Worm (Caenorhabditis elegans): ENCODE data around the gene slc-25A26.

Gene slc-25A26

ce11 chrIV:8926511-8926910 is 3.7 kb upstream of the slc-25A26 start:
- TF ChIP-seq egl-27 (tag; optimal IDR thresholded peaks at IDR 0.05) = no peak
- TF ChIP-seq unc-55 (GFP tag; optimal IDR thresholded peaks at IDR 0.05) = no peak
- no peak for TF ChIP-seq ztf-4 (tag; optimal IDR thresholded peaks at IDR 0.05)
- TF ChIP-seq ztf-11 (tag; optimal IDR thresholded peaks at IDR 0.05) = no peak
- no peak for TF ChIP-seq lin-13 (GFP tag; optimal IDR thresholded peaks at IDR 0.05)

- TF ChIP-seq mab-5 (tag; optimal IDR thresholded peaks at IDR 0.05) (peak; percentile 22), nhr-21 (tag; optimal IDR thresholded peaks at IDR 0.05) (peak; percentile 84), fos-1 (tag; optimal IDR thresholded peaks at IDR 0.05) (peak; percentile 78), nhr-11 (tag; optimal IDR thresholded peaks at IDR 0.05) (no peak), nhr-25 (tag; optimal IDR thresholded peaks at IDR 0.05) (peak; percentile 54), mdl-1 (tag; optimal IDR thresholded peaks at IDR 0.05) (peak in 1 of 2 experiments; percentile 45), zag-1 (tag; optimal IDR thresholded peaks at IDR 0.05) (no peak), elt-1 (tag; optimal IDR thresholded peaks at IDR 0.05) (no peak), ztf-1 (GFP tag; conservative IDR thresholded peaks at IDR 0.05) (no peak), ztf-4 (tag; optimal IDR thresholded peaks at IDR 0.05) (peak; percentile 29), snpc-4 (tag; optimal IDR thresholded peaks at IDR 0.05) (peak; percentile 18), sem-4 (tag; optimal IDR thresholded peaks at IDR 0.05) (peak; percentile 52), nhr-10 (tag; optimal IDR thresholded peaks at IDR 0.05) (peak; percentile 24), ceh-16 (tag; optimal IDR thresholded peaks at IDR 0.05) (peak; percentile 42), lin-39 (tag; optimal IDR thresholded peaks at IDR 0.05) (no peak), lsy-2 (tag; optimal IDR thresholded peaks at IDR 0.05) (peak in 1 of 2 experiments; percentile 23), lin-11 (tag; optimal IDR thresholded peaks at IDR 0.05) (peak; percentile 78), lin-13 (GFP tag; optimal IDR thresholded peaks at IDR 0.05) (peak; percentile 70), sma-9 (GFP tag; optimal IDR thresholded peaks at IDR 0.05) (peak; percentile 75), sma-9 (tag; optimal IDR thresholded peaks at IDR 0.05) (no peak), crh-2 (tag; optimal IDR thresholded peaks at IDR 0.05) (peak; percentile 68), sma-3 (GFP tag; optimal IDR thresholded peaks at IDR 0.05) (peak; percentile 81), C34F6.9 (tag; optimal IDR thresholded peaks at IDR 0.05) (peak; percentile 63), F13H6.1 (tag; optimal IDR thresholded peaks at IDR 0.05) (peak; percentile 87), ceh-82 (tag; optimal IDR thresholded peaks at IDR 0.05) (no peak), alr-1 (tag; optimal IDR thresholded peaks at IDR 0.05) (no peak), Y55F3AM.14 (GFP tag; optimal IDR thresholded peaks at IDR 0.05) (peak; percentile 71), unc-55 (GFP tag; optimal IDR thresholded peaks at IDR 0.05) (peak; percentile 54), elt-3 (tag; optimal IDR thresholded peaks at IDR 0.05) (no peak), gmeb-1 (tag; optimal IDR thresholded peaks at IDR 0.05) (peak; percentile 68), mbf-1 (tag; optimal IDR thresholded peaks at IDR 0.05) (no peak), egl-27 (tag; optimal IDR thresholded peaks at IDR 0.05) (peak; percentile 41), nhr-129 (tag; optimal IDR thresholded peaks at IDR 0.05) (peak; percentile 82)
These were observed 3.1 kb upstream of the slc-25A26 start for ce11 chrIV:8927093-8927492.

- TF ChIP-seq mdl-1 (tag; optimal IDR thresholded peaks at IDR 0.05) (no peak), unc-39 (tag; optimal IDR thresholded peaks at IDR 0.05) (no peak), lin-13 (GFP tag; optimal IDR thresholded peaks at IDR 0.05) (no peak), nhr-77 (tag; optimal IDR thresholded peaks at IDR 0.05) (no peak), nhr-129 (tag; optimal IDR thresholded peaks at IDR 0.05) (no peak), elt-3 (tag; optimal IDR thresholded peaks at IDR 0.05) (no peak), zag-1 (tag; optimal IDR thresholded peaks at IDR 0.05) (no peak), alr-1 (tag; optimal IDR thresholded peaks at IDR 0.05) (no peak), nhr-10 (tag; optimal IDR thresholded peaks at IDR 0.05) (no peak)
These were observed 3.3 kb downstream of the slc-25A26 start, which contains the start of gene D1046.4 for ce11 chrIV:8933575-8933974. D1046.4 (plus strand) TSS chrIV:8933875.

- TF ChIP-seq C34F6.9 (tag; optimal IDR thresholded peaks at IDR 0.05) = no peak
- no peak for TF ChIP-seq nhr-11 (tag; optimal IDR thresholded peaks at IDR 0.05)
- no peak for TF ChIP-seq nhr-25 (tag; optimal IDR thresholded peaks at IDR 0.05)
- TF ChIP-seq mdl-1 (tag; optimal IDR thresholded peaks at IDR 0.05) = no peak
- no peak for TF ChIP-seq skn-1 (tag; optimal IDR thresholded peaks at IDR 0.05)
- TF ChIP-seq zag-1 (tag; optimal IDR thresholded peaks at IDR 0.05) = no peak
- no peak for TF ChIP-seq nhr-129 (tag; optimal IDR thresholded peaks at IDR 0.05)
- TF ChIP-seq unc-62 (GFP tag; optimal IDR thresholded peaks at IDR 0.05) = no peak
These were observed 13.2 kb downstream of the slc-25A26 start for ce11 chrIV:8943430-8943829.

All from whole organism, L2 larva.